Fruit fly (Drosophila melanogaster): ENCODE data around the gene CG31370.

Gene CG31370

dm6 chr3R:25275276-25275675 lies 27.0 kb upstream of the CG31370 start (continued):
- TF ChIP-seq CG31365 (tag; optimal IDR thresholded peaks at IDR 0.05) = peak; percentile 10
- peak; percentile 59 for TF ChIP-seq CG10147 (GFP tag; optimal IDR thresholded peaks at IDR 0.05)
- TF ChIP-seq CG2120 (GFP tag; optimal IDR thresholded peaks at IDR 0.05) = peak; percentile 29
- TF ChIP-seq CG8944 (GFP tag; optimal IDR thresholded peaks at IDR 0.05) = no peak
- TF ChIP-seq lab (GFP tag; optimal IDR thresholded peaks at IDR 0.05) = peak; percentile 81
- TF ChIP-seq Hmx (GFP tag; optimal IDR thresholded peaks at IDR 0.05) = no peak
- TF ChIP-seq CG13424 (tag; optimal IDR thresholded peaks at IDR 0.05) = peak; percentile 36
- TF ChIP-seq CG9876 (GFP tag; optimal IDR thresholded peaks at IDR 0.05) = no peak
- no peak for TF ChIP-seq sima (GFP tag; optimal IDR thresholded peaks at IDR 0.05)
- TF ChIP-seq Meics (GFP tag; optimal IDR thresholded peaks at IDR 0.05) = peak; percentile 60
- TF ChIP-seq grn (GFP tag; optimal IDR thresholded peaks at IDR 0.05) = peak; percentile 19

dm6 chr3R:25277112-25277511 lies 25.2 kb upstream of the CG31370 start, which contains the start of gene CG10513:
CG10513 (minus strand) TSS chr3R:25277212.
- TF ChIP-seq CG4328 (GFP tag; optimal IDR thresholded peaks at IDR 0.05) (no peak), Ets65A (GFP tag) (peak; percentile 26), NfI (GFP tag; optimal IDR thresholded peaks at IDR 0.05) (no peak), CG10462 (GFP tag; optimal IDR thresholded peaks at IDR 0.05) (no peak), Mrtf (GFP tag; IDR thresholded peaks at IDR 0.05) (0 out of 3 replicates have a peak, but pooled peaks have one; percentile 8)

dm6 chr3R:25279796-25280350 lies 22.4 kb upstream of the CG31370 start, which contains the start of gene CG10514:
CG10514 (minus strand) TSS chr3R:25279846.
- no peak for TF ChIP-seq usp (GFP tag; optimal IDR thresholded peaks at IDR 0.05)
- TF ChIP-seq CG8924 (tag; optimal IDR thresholded peaks at IDR 0.05) = no peak
- TF ChIP-seq ham (GFP tag; IDR thresholded peaks at IDR 0.05) = no peak
- TF ChIP-seq zfh2 (GFP tag; optimal IDR thresholded peaks at IDR 0.05) = no peak
- TF ChIP-seq CG3847 (GFP tag; IDR thresholded peaks at IDR 0.05) = no peak
- no peak for TF ChIP-seq CG8089 (GFP tag; optimal IDR thresholded peaks at IDR 0.05)
- no peak for TF ChIP-seq tap (tag; optimal IDR thresholded peaks at IDR 0.05)
- TF ChIP-seq lab (GFP tag; optimal IDR thresholded peaks at IDR 0.05) = peak; percentile 24
- TF ChIP-seq PHDP (tag; optimal IDR thresholded peaks at IDR 0.05) = no peak
- TF ChIP-seq CG15269 (tag; optimal IDR thresholded peaks at IDR 0.05) = no peak
- no peak for TF ChIP-seq BtbVII (GFP tag; optimal IDR thresholded peaks at IDR 0.05)
- peak; percentile 25 for TF ChIP-seq CG18599 (GFP tag; optimal IDR thresholded peaks at IDR 0.05)
- peak; percentile 51 for TF ChIP-seq Med (GFP tag)
- TF ChIP-seq MTF-1 (GFP tag; optimal IDR thresholded peaks at IDR 0.05; ENCODE audit: borderline replicate concordance) = peak; percentile 60
- TF ChIP-seq YL-1 (GFP tag; optimal IDR thresholded peaks at IDR 0.05) = no peak
- TF ChIP-seq Dbx (GFP tag; IDR thresholded peaks at IDR 0.05) = no peak
- no peak for TF ChIP-seq ara (GFP tag; IDR thresholded peaks at IDR 0.05)
- no peak for TF ChIP-seq CG14050 (GFP tag; IDR thresholded peaks at IDR 0.05)
- TF ChIP-seq jigr1 (GFP tag; IDR thresholded peaks at IDR 0.05) = no peak
- TF ChIP-seq ab (GFP tag; optimal IDR thresholded peaks at IDR 0.05) = no peak
- TF ChIP-seq Asciz (GFP tag; optimal IDR thresholded peaks at IDR 0.05) = peak; percentile 6
- TF ChIP-seq maf-S (GFP tag; optimal IDR thresholded peaks at IDR 0.05) = no peak
- no peak for TF ChIP-seq CG16815 (GFP tag; optimal IDR thresholded peaks at IDR 0.05)
- no peak for TF ChIP-seq NK7.1 (GFP tag; optimal IDR thresholded peaks at IDR 0.05)
- TF ChIP-seq dpn (GFP tag; optimal IDR thresholded peaks at IDR 0.05) = no peak
- TF ChIP-seq CG17328 (GFP tag; IDR thresholded peaks at IDR 0.05) = no peak
- TF ChIP-seq CG16779 (GFP tag; IDR thresholded peaks at IDR 0.05) = no peak
- TF ChIP-seq ATbp (GFP tag; optimal IDR thresholded peaks at IDR 0.05) = peak; percentile 6
- no peak for TF ChIP-seq danr (GFP tag; IDR thresholded peaks at IDR 0.05)
- no peak for TF ChIP-seq CG3726 (GFP tag; IDR thresholded peaks at IDR 0.05)
- TF ChIP-seq dysf (GFP tag; IDR thresholded peaks at IDR 0.05) = no peak
- TF ChIP-seq CG13287 (GFP tag; IDR thresholded peaks at IDR 0.05; ENCODE audit: partially characterized antibody) = no peak
- TF ChIP-seq grn (GFP tag; optimal IDR thresholded peaks at IDR 0.05) = no peak
- TF ChIP-seq Optix (GFP tag; IDR thresholded peaks at IDR 0.05) = no peak
- TF ChIP-seq en (GFP tag; optimal IDR thresholded peaks at IDR 0.05) = no peak

Data from whole organism, embryonic.